Fruit fly (Drosophila melanogaster): ENCODE data around the gene CG17721.

CG17721 gene

DNA sequence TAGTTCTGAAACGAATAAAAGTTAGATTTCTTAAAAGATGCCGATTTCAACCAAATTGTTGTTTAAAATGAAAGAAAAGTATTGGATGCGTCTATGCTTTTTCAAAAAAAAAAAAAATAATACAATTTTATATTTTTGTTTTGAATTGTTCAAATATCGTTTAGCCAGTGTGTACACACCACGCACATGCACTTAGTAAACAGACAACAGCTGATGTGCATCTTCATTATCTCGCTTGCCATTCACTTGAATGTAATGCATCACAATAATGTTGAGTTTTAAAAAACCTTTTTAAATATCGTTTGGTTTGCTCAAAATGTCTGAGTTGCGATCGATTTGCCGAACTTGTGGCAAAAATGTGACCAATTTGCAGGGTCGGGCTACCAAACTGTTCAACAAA lies 1.1 kb downstream of the CG17721 start, which contains the start of gene CG31441 (continued):
- TF ChIP-seq ham (GFP tag; IDR thresholded peaks at IDR 0.05) (no peak), Bteb2 (GFP tag; optimal IDR thresholded peaks at IDR 0.05) (no peak), toy (GFP tag; IDR thresholded peaks at IDR 0.05) (no peak), CG15696 (tag; optimal IDR thresholded peaks at IDR 0.05) (no peak), seq (GFP tag; IDR thresholded peaks at IDR 0.05) (no peak), nau (GFP tag; optimal IDR thresholded peaks at IDR 0.05) (no peak), Hey (tag; optimal IDR thresholded peaks at IDR 0.05) (no peak), Blimp-1 (GFP tag; optimal IDR thresholded peaks at IDR 0.05) (no peak), jing (GFP tag; optimal IDR thresholded peaks at IDR 0.05) (no peak), bsh (GFP tag; optimal IDR thresholded peaks at IDR 0.05) (no peak), p53 (GFP tag; optimal IDR thresholded peaks at IDR 0.05) (no peak), PHDP (tag; optimal IDR thresholded peaks at IDR 0.05) (no peak), CG8089 (GFP tag; optimal IDR thresholded peaks at IDR 0.05) (no peak), CG9727 (GFP tag; optimal IDR thresholded peaks at IDR 0.05) (no peak), CG2875 (GFP tag; optimal IDR thresholded peaks at IDR 0.05) (no peak), kni (GFP tag; optimal IDR thresholded peaks at IDR 0.05) (no peak), CG12219 (GFP tag; optimal IDR thresholded peaks at IDR 0.05) (no peak), Med (GFP tag) (peak; percentile 32), CG17385 (GFP tag; optimal IDR thresholded peaks at IDR 0.05) (peak; percentile 52), Jarid2 (GFP tag; optimal IDR thresholded peaks at IDR 0.05) (no peak), CG10321 (GFP tag; IDR thresholded peaks at IDR 0.05) (no peak), trem (tag; optimal IDR thresholded peaks at IDR 0.05) (peak; percentile 20), CkIIα-i1 (GFP tag; IDR thresholded peaks at IDR 0.05) (no peak), BtbVII (GFP tag; optimal IDR thresholded peaks at IDR 0.05) (no peak), nerfin-1 (tag; optimal IDR thresholded peaks at IDR 0.05) (no peak), tin (GFP tag; optimal IDR thresholded peaks at IDR 0.05) (no peak), CG4328 (GFP tag; optimal IDR thresholded peaks at IDR 0.05) (no peak), da (GFP tag; optimal IDR thresholded peaks at IDR 0.05) (no peak), Deaf1 (tag; optimal IDR thresholded peaks at IDR 0.05) (no peak), ab (GFP tag; optimal IDR thresholded peaks at IDR 0.05) (no peak), Atf-2 (GFP tag; optimal IDR thresholded peaks at IDR 0.05) (no peak), btn (GFP tag; optimal IDR thresholded peaks at IDR 0.05) (no peak), CG8359 (GFP tag; optimal IDR thresholded peaks at IDR 0.05; ENCODE audit: borderline replicate concordance) (no peak), Elba2 (GFP tag; optimal IDR thresholded peaks at IDR 0.05) (no peak), CG9932 (GFP tag; IDR thresholded peaks at IDR 0.05) (no peak), MTF-1 (GFP tag; optimal IDR thresholded peaks at IDR 0.05; ENCODE audit: borderline replicate concordance) (no peak), row (GFP tag; IDR thresholded peaks at IDR 0.05) (0 out of 3 replicates have a peak, but pooled peaks have one; percentile 12), so (GFP tag; IDR thresholded peaks at IDR 0.05) (no peak), ac (GFP tag; optimal IDR thresholded peaks at IDR 0.05) (no peak), crol (GFP tag; IDR thresholded peaks at IDR 0.05) (no peak), mld (GFP tag; IDR thresholded peaks at IDR 0.05; ENCODE audit: partially characterized antibody) (no peak), ato (GFP tag; IDR thresholded peaks at IDR 0.05; ENCODE audit: partially characterized antibody) (peak; percentile 30; the same call in 1 of the 2 replicates), CG7745 (tag; optimal IDR thresholded peaks at IDR 0.05) (no peak), Ets65A (GFP tag) (peak; percentile 56), CG18011 (GFP tag; optimal IDR thresholded peaks at IDR 0.05) (no peak), CG11723 (GFP tag; optimal IDR thresholded peaks at IDR 0.05) (no peak), sqz (GFP tag; optimal IDR thresholded peaks at IDR 0.05) (no peak), CG7987 (GFP tag; optimal IDR thresholded peaks at IDR 0.05) (no peak), Neu2 (GFP tag; optimal IDR thresholded peaks at IDR 0.05; ENCODE audit: borderline replicate concordance) (no peak), Oaz (GFP tag; IDR thresholded peaks at IDR 0.05) (no peak), sd (tag; optimal IDR thresholded peaks at IDR 0.05) (no peak)
